Worm (Caenorhabditis elegans) whole organism, L4 larva: ENCODE results near the gene K01G5.8.

Source experiments
- F10B5.3 ChIP-seq: sonication (generic microtip); optimal IDR thresholded peaks from 2 replicates; lab custom pipeline; 2016; ENCODE audit warnings: mild to moderate bottlenecking, missing genetic modification characterization, missing compliant biosample characterization
- F26F4.8 ChIP-seq: fragments of 200-800 bp; sonication (Bioruptor generic); conservative IDR thresholded peaks from 2 replicates; pipeline ENCODE4 v1.3.6; 2022; ENCODE audit warnings: missing genetic modification characterization, missing compliant biosample characterization
- F44E2.7 ChIP-seq: fragments of 200-800 bp; sonication (Bioruptor generic); IDR thresholded peaks from 2 replicates; pipeline ENCODE4 v2.1.2; 2022; ENCODE audit warnings: missing genetic modification characterization, missing compliant biosample characterization
- F49E8.2 ChIP-seq: sonication (generic microtip); optimal IDR thresholded peaks from 2 replicates; lab custom pipeline; 2016; ENCODE audit warnings: missing compliant biosample characterization, mild to moderate bottlenecking, missing genetic modification characterization, borderline replicate concordance
- R02D3.7 ChIP-seq: fragments of 150-350 bp; sonication (generic microtip); optimal IDR thresholded peaks from 3 replicates; lab custom pipeline; 2014; ENCODE audit warnings: missing biosample characterization, missing genetic modification characterization
- T20F7.1 ChIP-seq: fragments of 200-800 bp; sonication (Bioruptor generic); optimal IDR thresholded peaks from 2 replicates; lab custom pipeline; 2018; ENCODE audit warnings: mild to moderate bottlenecking, missing genetic modification characterization, missing compliant biosample characterization
- Y105C5A.15 ChIP-seq: fragments of 200-800 bp; sonication (Bioruptor generic); IDR thresholded peaks from 2 replicates; pipeline ENCODE4 v1.3.6; 2022; ENCODE audit warnings: missing genetic modification characterization, missing compliant biosample characterization
- Y5F2A.4 ChIP-seq: fragments of 200-800 bp; sonication (Bioruptor generic); optimal IDR thresholded peaks from 2 replicates; lab custom pipeline; 2018; ENCODE audit warnings: mild to moderate bottlenecking, missing genetic modification characterization, missing compliant biosample characterization
- ZK546.5 ChIP-seq, 2 experiments: sonication (generic microtip); optimal IDR thresholded peaks; 2 replicates each; lab custom pipeline; 2017; ENCODE audit warnings: missing biosample characterization in 2 of 2, missing genetic modification characterization in 2 of 2
- aha-1 ChIP-seq: fragments of 150-350 bp; peaks from one replicate; lab custom pipeline; 2014; ENCODE audit warnings: missing biosample characterization, missing genetic modification characterization
- arid-1 ChIP-seq: fragments of 200-800 bp; sonication (Bioruptor generic); conservative IDR thresholded peaks from 2 replicates; pipeline ENCODE4 v1.3.6; 2022; ENCODE audit warnings: missing genetic modification reagents, missing genetic modification characterization, missing compliant biosample characterization
- ceh-32 ChIP-seq: sonication (generic microtip); optimal IDR thresholded peaks from 2 replicates; lab custom pipeline; 2016; ENCODE audit warnings: mild to moderate bottlenecking, missing genetic modification characterization, missing compliant biosample characterization; ENCODE audit not compliant: poor library complexity
- ceh-44 ChIP-seq: fragments of 200-800 bp; sonication (Bioruptor generic); IDR thresholded peaks from 2 replicates; pipeline ENCODE4 v1.3.6; 2022; ENCODE audit warnings: missing genetic modification reagents, missing genetic modification characterization, missing compliant biosample characterization
- ces-1 ChIP-seq: fragments of 150-350 bp; sonication (generic microtip); optimal IDR thresholded peaks from 4 replicates; lab custom pipeline; 2014; ENCODE audit warnings: missing biosample characterization, missing genetic modification reagents, missing genetic modification characterization
- daf-16 ChIP-seq, 3 experiments: sonication (generic microtip); optimal IDR thresholded peaks; 2 replicates each; lab custom pipeline; 2016 to 2017; ENCODE audit warnings: missing genetic modification characterization in 3 of 3, missing genetic modification reagents in 3 of 3, mild to moderate bottlenecking in 2 of 3, missing compliant biosample characterization in 2 of 3, missing biosample characterization in 1 of 3, moderate library complexity in 1 of 3
- daf-19 ChIP-seq: fragments of 200-800 bp; sonication (Bioruptor generic); conservative IDR thresholded peaks from 2 replicates; pipeline ENCODE4 v1.3.6; 2022; ENCODE audit warnings: missing genetic modification characterization, missing compliant biosample characterization
- daf-8 ChIP-seq: fragments of 200-800 bp; sonication (Bioruptor generic); IDR thresholded peaks from 2 replicates; pipeline ENCODE4 v1.3.6; 2022; ENCODE audit warnings: missing genetic modification characterization, missing compliant biosample characterization
- dmd-9 ChIP-seq: fragments of 200-800 bp; sonication (Bioruptor generic); IDR thresholded peaks from 2 replicates; pipeline ENCODE4 v1.3.6; 2022; ENCODE audit warnings: missing genetic modification reagents, missing genetic modification characterization, missing compliant biosample characterization
- dve-1 ChIP-seq: sonication (generic microtip); optimal IDR thresholded peaks from 2 replicates; lab custom pipeline; 2017; ENCODE audit warnings: antibody characterized with exemption, mild to moderate bottlenecking, missing genetic modification characterization, missing compliant biosample characterization; ENCODE audit not compliant: insufficient read depth
- fkh-10 ChIP-seq: fragments of 150-350 bp; optimal IDR thresholded peaks from 2 replicates; lab custom pipeline; 2014; ENCODE audit warnings: missing biosample characterization, missing genetic modification reagents, missing genetic modification characterization
- hlh-11 ChIP-seq: fragments of 200-800 bp; sonication (Bioruptor generic); optimal IDR thresholded peaks from 2 replicates; lab custom pipeline; 2018; ENCODE audit warnings: mild to moderate bottlenecking, missing genetic modification characterization, missing compliant biosample characterization
- jun-1 ChIP-seq: fragments of 150-350 bp; optimal IDR thresholded peaks from 2 replicates; lab custom pipeline; 2014; ENCODE audit warnings: missing biosample characterization, missing genetic modification reagents, missing genetic modification characterization
- lin-1 ChIP-seq: fragments of 200-800 bp; sonication (Bioruptor generic); IDR thresholded peaks from 2 replicates; pipeline ENCODE4 v1.3.6; 2022; ENCODE audit warnings: missing genetic modification reagents, missing genetic modification characterization, missing compliant biosample characterization
- lin-15B ChIP-seq: fragments of 150-350 bp; sonication (generic microtip); optimal IDR thresholded peaks from 3 replicates; lab custom pipeline; 2014; ENCODE audit warnings: missing biosample characterization, missing genetic modification characterization
- lin-38 ChIP-seq: fragments of 200-800 bp; sonication (Bioruptor generic); IDR thresholded peaks from 2 replicates; pipeline ENCODE4 v1.3.6; 2022; ENCODE audit warnings: missing genetic modification reagents, missing genetic modification characterization, missing compliant biosample characterization
- lsy-2 ChIP-seq, 2 experiments: fragments of 150-350 bp in 1 of 2; sonication (generic microtip) in 1 of 2; optimal IDR thresholded peaks; 2 replicates each; lab custom pipeline; 2014 to 2017; ENCODE audit warnings: missing biosample characterization in 2 of 2, missing genetic modification characterization in 2 of 2
- madf-9 ChIP-seq: fragments of 200-800 bp; sonication (Bioruptor generic); conservative IDR thresholded peaks from 2 replicates; pipeline ENCODE4 v1.3.6; 2022; ENCODE audit warnings: missing genetic modification reagents, missing genetic modification characterization, missing compliant biosample characterization
- mdt-29 ChIP-seq: fragments of 200-800 bp; sonication (Bioruptor generic); IDR thresholded peaks from 2 replicates; pipeline ENCODE4 v1.3.6; 2022; ENCODE audit warnings: missing genetic modification reagents, missing genetic modification characterization, missing compliant biosample characterization
- mes-2 ChIP-seq: sonication (generic microtip); optimal IDR thresholded peaks from 2 replicates; lab custom pipeline; 2016; ENCODE audit warnings: missing genotype, mild to moderate bottlenecking, missing genetic modification characterization, missing compliant biosample characterization; ENCODE audit not compliant: poor library complexity, severe bottlenecking
- mxl-2 ChIP-seq: fragments of 200-800 bp; sonication (Bioruptor generic); conservative IDR thresholded peaks from 2 replicates; pipeline ENCODE4 v1.3.6; 2022; ENCODE audit warnings: missing genetic modification reagents, missing genetic modification characterization, missing compliant biosample characterization
- mxl-3 ChIP-seq: fragments of 200-800 bp; sonication (Bioruptor generic); optimal IDR thresholded peaks from 2 replicates; lab custom pipeline; 2018; ENCODE audit warnings: mild to moderate bottlenecking, missing genetic modification characterization, missing compliant biosample characterization
- nhr-25 ChIP-seq: sonication (generic microtip); optimal IDR thresholded peaks from 2 replicates; lab custom pipeline; 2017; ENCODE audit warnings: missing genetic modification characterization, mild to moderate bottlenecking, missing compliant biosample characterization, antibody characterized with exemption, moderate library complexity, borderline replicate concordance; ENCODE audit not compliant: insufficient read depth
- nhr-28 ChIP-seq: fragments of 150-350 bp; optimal IDR thresholded peaks from 2 replicates; lab custom pipeline; 2014; ENCODE audit warnings: missing biosample characterization, missing genetic modification characterization
- nhr-41 ChIP-seq: fragments of 200-800 bp; sonication (Bioruptor generic); IDR thresholded peaks from 2 replicates; pipeline ENCODE4 v1.3.6; 2022; ENCODE audit warnings: missing genetic modification reagents, missing genetic modification characterization, missing compliant biosample characterization
- nhr-76 ChIP-seq: fragments of 150-350 bp; optimal IDR thresholded peaks from 2 replicates; lab custom pipeline; 2014; ENCODE audit warnings: missing biosample characterization, missing genetic modification characterization
- php-3 ChIP-seq: fragments of 200-800 bp; sonication (Bioruptor generic); IDR thresholded peaks from 2 replicates; pipeline ENCODE4 v1.3.6; 2022; ENCODE audit warnings: missing genetic modification reagents, missing genetic modification characterization, missing compliant biosample characterization
- pqm-1 ChIP-seq: sonication (generic microtip); optimal IDR thresholded peaks from 2 replicates; lab custom pipeline; 2017; ENCODE audit warnings: missing biosample characterization, missing genetic modification characterization
- saeg-2 ChIP-seq: fragments of 200-800 bp; sonication (Bioruptor generic); IDR thresholded peaks from 2 replicates; pipeline ENCODE4 v1.3.6; 2022; ENCODE audit warnings: missing genetic modification reagents, missing genetic modification characterization, missing compliant biosample characterization
- sdz-12 ChIP-seq: fragments of 200-800 bp; sonication (Bioruptor generic); optimal IDR thresholded peaks from 2 replicates; lab custom pipeline; 2018; ENCODE audit warnings: mild to moderate bottlenecking, missing genetic modification characterization, missing compliant biosample characterization
- snpc-1.2 ChIP-seq: fragments of 200-800 bp; sonication (Bioruptor generic); IDR thresholded peaks from 2 replicates; pipeline ENCODE4 v1.3.6; 2022; ENCODE audit warnings: missing genetic modification reagents, missing genetic modification characterization, missing compliant biosample characterization
- spr-1 ChIP-seq: sonication (generic microtip); optimal IDR thresholded peaks from 2 replicates; lab custom pipeline; 2016; ENCODE audit warnings: mild to moderate bottlenecking, missing genetic modification characterization, missing compliant biosample characterization
- tra-1 ChIP-seq: fragments of 200-800 bp; sonication (Bioruptor generic); IDR thresholded peaks from 2 replicates; pipeline ENCODE4 v1.3.6; 2022; ENCODE audit warnings: missing genetic modification reagents, missing genetic modification characterization, missing compliant biosample characterization
- zfp-2 ChIP-seq: sonication (generic microtip); optimal IDR thresholded peaks from 2 replicates; lab custom pipeline; 2016; ENCODE audit warnings: mild to moderate bottlenecking, missing genetic modification characterization, missing compliant biosample characterization
- zfp-3 ChIP-seq: fragments of 200-800 bp; sonication (Bioruptor generic); conservative IDR thresholded peaks from 2 replicates; pipeline ENCODE4 v1.3.6; 2022; ENCODE audit warnings: missing genetic modification reagents, missing genetic modification characterization, missing compliant biosample characterization
- zip-11 ChIP-seq: fragments of 200-800 bp; sonication (Bioruptor generic); IDR thresholded peaks from 2 replicates; pipeline ENCODE4 v1.3.6; 2022; ENCODE audit warnings: missing genetic modification characterization, missing compliant biosample characterization
- ztf-7 ChIP-seq: fragments of 150-350 bp; optimal IDR thresholded peaks from 2 replicates; lab custom pipeline; 2014; ENCODE audit warnings: missing biosample characterization, missing genetic modification characterization

K01G5.8 gene

ce11 chrIII:10742382-10742860 lies 1.8 kb upstream of the K01G5.8 start, which contains the start of the genes tbb-1 and rib-2 (continued):
- TF ChIP-seq snpc-1.2 (GFP tag; lab: Robert Waterston, UW) (0 out of 2 replicates have a peak, but pooled peaks have one; percentile 48), zfp-3 (GFP tag; lab: Robert Waterston, UW) (peak; percentile 69), lsy-2 (tag; optimal IDR thresholded peaks at IDR 0.05; lab: Kevin White, UChicago) (peak in 1 of 2 experiments; percentile 87), nhr-28 (tag; lab: Kevin White, UChicago) (peak; percentile 85), aha-1 (tag; lab: Kevin White, UChicago) (peak; percentile 89), zfp-2 (tag; lab: Kevin White, UChicago) (peak; percentile 13), daf-8 (GFP tag; lab: Robert Waterston, UW) (no peak), mdt-29 (GFP tag; lab: Robert Waterston, UW) (0 out of 2 replicates have a peak, but pooled peaks have one; percentile 39), F10B5.3 (tag; lab: Kevin White, UChicago) (no peak), lin-1 (peak; percentile 97), tra-1 (GFP tag; lab: Robert Waterston, UW) (peak; percentile 85), mes-2 (tag; lab: Kevin White, UChicago) (peak; percentile 82), dve-1 (tag; lab: Kevin White, UChicago) (peak; percentile 96), daf-19 (GFP tag; lab: Robert Waterston, UW) (no peak), pqm-1 (tag; lab: Kevin White, UChicago) (peak; percentile 86), lin-38 (peak; percentile 99), nhr-41 (GFP tag; lab: Robert Waterston, UW) (peak; percentile 68; the same call in 1 of the 2 replicates), hlh-11 (tag; lab: Kevin White, UChicago) (peak; percentile 96), mxl-3 (GFP tag; lab: Kevin White, UChicago) (peak; percentile 90), lin-15B (tag; lab: Kevin White, UChicago) (peak; percentile 24), dmd-9 (GFP tag; lab: Robert Waterston, UW) (0 out of 2 replicates have a peak, but pooled peaks have one; percentile 32), saeg-2 (GFP tag; lab: Robert Waterston, UW) (no peak), ztf-7 (no peak), F49E8.2 (tag; lab: Kevin White, UChicago) (peak; percentile 89), fkh-10 (no peak), ceh-44 (0 out of 2 replicates have a peak, but pooled peaks have one; percentile 27), spr-1 (tag; lab: Kevin White, UChicago) (peak; percentile 18), daf-16 (GFP tag; optimal IDR thresholded peaks at IDR 0.05; lab: Kevin White, UChicago) (no peak), daf-16 (tag; optimal IDR thresholded peaks at IDR 0.05; lab: Kevin White, UChicago) (peak; percentile 77), nhr-25 (tag; lab: Kevin White, UChicago) (peak; percentile 71), nhr-76 (tag; lab: Kevin White, UChicago) (no peak), arid-1 (GFP tag; lab: Robert Waterston, UW) (peak; percentile 77), jun-1 (tag; lab: Kevin White, UChicago) (peak; percentile 39)
- TF ChIP-seq, all 104 proteins: peak for 51

- TF ChIP-seq sdz-12 (GFP tag; lab: Kevin White, UChicago) (no peak), madf-9 (GFP tag; lab: Robert Waterston, UW) (no peak), ceh-32 (tag; lab: Kevin White, UChicago) (no peak), Y5F2A.4 (no peak), jun-1 (tag; lab: Kevin White, UChicago) (no peak), zip-11 (GFP tag; lab: Robert Waterston, UW) (no peak), ZK546.5 (tag; optimal IDR thresholded peaks at IDR 0.05; lab: Kevin White, UChicago) (no peak), mxl-3 (GFP tag; lab: Kevin White, UChicago) (peak; percentile 12), Y105C5A.15 (GFP tag; lab: Robert Waterston, UW) (no peak), daf-16 (GFP tag; optimal IDR thresholded peaks at IDR 0.05; lab: Kevin White, UChicago) (no peak), daf-16 (tag; optimal IDR thresholded peaks at IDR 0.05; lab: Kevin White, UChicago) (peak; percentile 4), T20F7.1 (GFP tag; lab: Kevin White, UChicago) (no peak), F26F4.8 (GFP tag; lab: Robert Waterston, UW) (no peak), lin-38 (peak; percentile 74), pqm-1 (tag; lab: Kevin White, UChicago) (peak; percentile 13), R02D3.7 (tag; lab: Kevin White, UChicago) (no peak), saeg-2 (GFP tag; lab: Robert Waterston, UW) (no peak), lsy-2 (tag; optimal IDR thresholded peaks at IDR 0.05; lab: Kevin White, UChicago) (peak in 1 of 2 experiments; percentile 72), F49E8.2 (tag; lab: Kevin White, UChicago) (no peak), mxl-2 (no peak), ces-1 (no peak), php-3 (no peak), dmd-9 (GFP tag; lab: Robert Waterston, UW) (no peak), F44E2.7 (GFP tag; lab: Robert Waterston, UW) (no peak)
These were observed 670 bp downstream of the K01G5.8 start for ce11 chrIII:10739902-10740301.
